Worm (Caenorhabditis elegans): ENCODE results near the gene K09C8.2.

- TF ChIP-seq cnd-1 (tag; optimal IDR thresholded peaks at IDR 0.05) (no peak), unc-62 (GFP tag; optimal IDR thresholded peaks at IDR 0.05) (no peak), sem-2 (GFP tag; optimal IDR thresholded peaks at IDR 0.05) (no peak), lsy-2 (tag; optimal IDR thresholded peaks at IDR 0.05) (no peak)
Observed at ce11 chrX:10958427-10958826, 809 bp upstream of the K09C8.2 start, which contains the start of gene nlp-19.
